Fruit fly (Drosophila melanogaster): Measurements from ENCODE around the gene CG12877.

CG12877 gene

DNA sequence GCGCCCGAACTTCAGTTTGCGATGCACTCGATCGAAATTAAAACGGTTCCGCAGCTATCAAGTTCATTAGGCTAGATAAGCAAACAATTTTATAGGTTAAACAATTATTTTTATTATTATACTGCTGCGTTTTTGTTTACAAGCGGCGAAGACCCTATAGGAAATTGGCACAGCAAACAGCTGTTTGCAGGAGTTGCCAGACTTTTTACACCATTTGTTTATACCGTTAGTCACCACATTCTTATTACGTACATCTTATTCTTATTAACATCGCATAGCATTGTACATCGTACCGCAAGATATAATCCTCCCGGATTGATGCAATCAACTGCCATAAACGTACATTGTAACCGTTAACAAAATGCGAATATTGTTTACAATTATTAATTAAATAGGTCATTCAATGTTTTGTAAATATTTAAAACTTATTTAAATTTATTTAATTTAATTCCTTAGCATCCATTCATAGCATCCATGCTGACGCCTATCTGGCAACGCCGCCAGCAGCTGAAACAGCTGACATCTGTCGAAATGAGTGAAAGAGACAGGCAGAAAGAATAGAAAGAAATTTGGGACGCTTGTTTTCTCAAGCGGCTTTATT is at the start of gene CG12877, which contains the start of gene CROT (continued):
- TF ChIP-seq croc (GFP tag; conservative IDR thresholded peaks at IDR 0.05), result peak; percentile 42; the same call in 2 of the 3 replicates
- peak; percentile 69 for TF ChIP-seq ATbp (GFP tag; optimal IDR thresholded peaks at IDR 0.05)
- TF ChIP-seq nmo (GFP tag; optimal IDR thresholded peaks at IDR 0.05), result peak; percentile 91
- TF ChIP-seq HLH3B (GFP tag; IDR thresholded peaks at IDR 0.05), result peak; percentile 63; the same call in 1 of the 2 replicates
- TF ChIP-seq CG3995 (GFP tag; optimal IDR thresholded peaks at IDR 0.05), result peak; percentile 92
- no peak for TF ChIP-seq CG8089 (GFP tag; optimal IDR thresholded peaks at IDR 0.05)
- peak; percentile 32; the same call in 1 of the 2 replicates for TF ChIP-seq Rx (GFP tag; IDR thresholded peaks at IDR 0.05)
- peak; percentile 75 for TF ChIP-seq tin (GFP tag; optimal IDR thresholded peaks at IDR 0.05)
- TF ChIP-seq CG3407 (GFP tag; optimal IDR thresholded peaks at IDR 0.05), result peak; percentile 43
- TF ChIP-seq CG17385 (GFP tag; optimal IDR thresholded peaks at IDR 0.05), result peak; percentile 65
- no peak for TF ChIP-seq gsb (GFP tag; IDR thresholded peaks at IDR 0.05)
- no peak for TF ChIP-seq CG9609 (GFP tag; optimal IDR thresholded peaks at IDR 0.05)
- peak; percentile 31 for TF ChIP-seq odd (GFP tag; optimal IDR thresholded peaks at IDR 0.05)
- no peak for TF ChIP-seq fru (optimal IDR thresholded peaks at IDR 0.05)
- TF ChIP-seq gem (tag; optimal IDR thresholded peaks at IDR 0.05), result peak; percentile 88
- TF ChIP-seq CG14965 (GFP tag; optimal IDR thresholded peaks at IDR 0.05; ENCODE audit: borderline replicate concordance), result no peak
- TF ChIP-seq bigmax (GFP tag; optimal IDR thresholded peaks at IDR 0.05), result peak; percentile 92
- TF ChIP-seq MTF-1 (GFP tag; optimal IDR thresholded peaks at IDR 0.05; ENCODE audit: borderline replicate concordance), result no peak
- peak; percentile 60 for TF ChIP-seq Blimp-1 (GFP tag; optimal IDR thresholded peaks at IDR 0.05)
- TF ChIP-seq ssp (GFP tag; IDR thresholded peaks at IDR 0.05), result peak; percentile 65
- TF ChIP-seq Xbp1 (GFP tag; optimal IDR thresholded peaks at IDR 0.05), result peak; percentile 86
- TF ChIP-seq shn (GFP tag; optimal IDR thresholded peaks at IDR 0.05), result peak; percentile 39
- peak; percentile 40 for TF ChIP-seq psq (GFP tag; optimal IDR thresholded peaks at IDR 0.05)
- TF ChIP-seq Sry-δ (GFP tag; optimal IDR thresholded peaks at IDR 0.05), result no peak
- no peak for TF ChIP-seq pan (optimal IDR thresholded peaks at IDR 0.05)
- TF ChIP-seq pan (GFP tag; optimal IDR thresholded peaks at IDR 0.05 in 1 of 2, IDR thresholded peaks at IDR 0.05 in 1 of 2), result peak in 1 of 2 experiments; percentile 63
- TF ChIP-seq peb (GFP tag; IDR thresholded peaks at IDR 0.05), result no peak
- TF ChIP-seq ac (GFP tag; optimal IDR thresholded peaks at IDR 0.05), result no peak
- TF ChIP-seq CG13296 (GFP tag; optimal IDR thresholded peaks at IDR 0.05), result peak; percentile 60
- no peak for TF ChIP-seq CG15011 (GFP tag; optimal IDR thresholded peaks at IDR 0.05)
- peak; percentile 7 for TF ChIP-seq Atf-2 (GFP tag; optimal IDR thresholded peaks at IDR 0.05)
- no peak for TF ChIP-seq nerfin-2 (GFP tag; IDR thresholded peaks at IDR 0.05; ENCODE audit: partially characterized antibody)
- peak; percentile 76 for TF ChIP-seq Xrp1 (GFP tag; IDR thresholded peaks at IDR 0.05)
- peak; percentile 27 for TF ChIP-seq CG6765 (GFP tag; optimal IDR thresholded peaks at IDR 0.05)
- TF ChIP-seq CG2712 (tag; optimal IDR thresholded peaks at IDR 0.05), result peak; percentile 85
- no peak for TF ChIP-seq CG31365 (tag; optimal IDR thresholded peaks at IDR 0.05)
- TF ChIP-seq zen (tag; optimal IDR thresholded peaks at IDR 0.05), result peak; percentile 72
- TF ChIP-seq cad (GFP tag; optimal IDR thresholded peaks at IDR 0.05), result no peak
- no peak for TF ChIP-seq CG11696 (GFP tag; IDR thresholded peaks at IDR 0.05)
- no peak for TF ChIP-seq h (optimal IDR thresholded peaks at IDR 0.05)
- TF ChIP-seq en (GFP tag; optimal IDR thresholded peaks at IDR 0.05), result no peak
- peak; percentile 57 for TF ChIP-seq CG7357 (GFP tag; IDR thresholded peaks at IDR 0.05)
- TF ChIP-seq CrebB (tag; optimal IDR thresholded peaks at IDR 0.05), result no peak
- no peak for TF ChIP-seq tx (GFP tag; optimal IDR thresholded peaks at IDR 0.05)
- TF ChIP-seq chinmo (GFP tag; IDR thresholded peaks at IDR 0.05; ENCODE audit: partially characterized antibody), result no peak
- TF ChIP-seq vnd (GFP tag; IDR thresholded peaks at IDR 0.05; ENCODE audit: partially characterized antibody), result no peak
- no peak for TF ChIP-seq CG12744 (GFP tag; optimal IDR thresholded peaks at IDR 0.05)
- peak in 1 of 3 experiments; percentile 88 for TF ChIP-seq lola (GFP tag; optimal IDR thresholded peaks at IDR 0.05)
- peak; percentile 72 for TF ChIP-seq CG2678 (tag; optimal IDR thresholded peaks at IDR 0.05)
- TF ChIP-seq lov (optimal IDR thresholded peaks at IDR 0.05), result no peak
- TF ChIP-seq lov (GFP tag; IDR thresholded peaks at IDR 0.05), result 0 out of 3 replicates have a peak, but pooled peaks have one; percentile 10

Data from whole organism, embryonic.